Worm (Caenorhabditis elegans) whole organism, L4 larva: ENCODE results near the gene R04F11.3.

Experiments
- D1046.2 ChIP-seq: fragments of 200-800 bp; sonication (Bioruptor generic); IDR thresholded peaks from 2 replicates; pipeline ENCODE4 v1.3.6; 2022; ENCODE audit warnings: missing genetic modification characterization, missing compliant biosample characterization
- R02D3.7 ChIP-seq: fragments of 150-350 bp; sonication (generic microtip); optimal IDR thresholded peaks from 3 replicates; lab custom pipeline; 2014; ENCODE audit warnings: missing biosample characterization, missing genetic modification characterization
- T20F7.1 ChIP-seq: fragments of 200-800 bp; sonication (Bioruptor generic); optimal IDR thresholded peaks from 2 replicates; lab custom pipeline; 2018; ENCODE audit warnings: mild to moderate bottlenecking, missing genetic modification characterization, missing compliant biosample characterization
- Y48G9A.11 ChIP-seq: fragments of 200-800 bp; sonication (Bioruptor generic); IDR thresholded peaks from 2 replicates; pipeline ENCODE4 v1.3.6; 2022; ENCODE audit warnings: missing genetic modification reagents, missing genetic modification characterization, missing compliant biosample characterization
- Y5F2A.4 ChIP-seq: fragments of 200-800 bp; sonication (Bioruptor generic); optimal IDR thresholded peaks from 2 replicates; lab custom pipeline; 2018; ENCODE audit warnings: mild to moderate bottlenecking, missing genetic modification characterization, missing compliant biosample characterization
- ZK337.2 ChIP-seq: fragments of 200-800 bp; sonication (Bioruptor generic); IDR thresholded peaks from 2 replicates; pipeline ENCODE4 v1.3.6; 2022; ENCODE audit warnings: missing genetic modification reagents, missing genetic modification characterization, missing compliant biosample characterization
- ZK546.5 ChIP-seq, 2 experiments: sonication (generic microtip); optimal IDR thresholded peaks; 2 replicates each; lab custom pipeline; 2017; ENCODE audit warnings: missing biosample characterization in 2 of 2, missing genetic modification characterization in 2 of 2
- aha-1 ChIP-seq: fragments of 150-350 bp; peaks from one replicate; lab custom pipeline; 2014; ENCODE audit warnings: missing biosample characterization, missing genetic modification characterization
- ama-1 ChIP-seq: fragments of 150-350 bp; optimal IDR thresholded peaks from 2 replicates; lab custom pipeline; 2014; ENCODE audit warnings: inconsistent platforms, mixed read lengths
- arid-1 ChIP-seq: fragments of 200-800 bp; sonication (Bioruptor generic); conservative IDR thresholded peaks from 2 replicates; pipeline ENCODE4 v1.3.6; 2022; ENCODE audit warnings: missing genetic modification reagents, missing genetic modification characterization, missing compliant biosample characterization
- ceh-32 ChIP-seq: sonication (generic microtip); optimal IDR thresholded peaks from 2 replicates; lab custom pipeline; 2016; ENCODE audit warnings: mild to moderate bottlenecking, missing genetic modification characterization, missing compliant biosample characterization; ENCODE audit not compliant: poor library complexity
- ceh-82 ChIP-seq: sonication (generic microtip); optimal IDR thresholded peaks from 2 replicates; lab custom pipeline; 2017; ENCODE audit warnings: missing biosample characterization, missing genetic modification characterization
- cey-2 ChIP-seq: sonication (generic microtip); optimal IDR thresholded peaks from 3 replicates; lab custom pipeline; 2017; ENCODE audit warnings: missing genetic modification characterization, mild to moderate bottlenecking, missing compliant biosample characterization, antibody characterized with exemption, borderline replicate concordance; ENCODE audit not compliant: insufficient read depth
- daf-16 ChIP-seq, 3 experiments: sonication (generic microtip); optimal IDR thresholded peaks; 2 replicates each; lab custom pipeline; 2016 to 2017; ENCODE audit warnings: missing genetic modification characterization in 3 of 3, missing genetic modification reagents in 3 of 3, mild to moderate bottlenecking in 2 of 3, missing compliant biosample characterization in 2 of 3, missing biosample characterization in 1 of 3, moderate library complexity in 1 of 3
- daf-8 ChIP-seq: fragments of 200-800 bp; sonication (Bioruptor generic); IDR thresholded peaks from 2 replicates; pipeline ENCODE4 v1.3.6; 2022; ENCODE audit warnings: missing genetic modification characterization, missing compliant biosample characterization
- duxl-1 ChIP-seq: sonication (generic microtip); optimal IDR thresholded peaks from 2 replicates; lab custom pipeline; 2016; ENCODE audit warnings: mild to moderate bottlenecking, missing genetic modification characterization, moderate library complexity, missing compliant biosample characterization; ENCODE audit not compliant: poor library complexity
- dve-1 ChIP-seq: sonication (generic microtip); optimal IDR thresholded peaks from 2 replicates; lab custom pipeline; 2017; ENCODE audit warnings: antibody characterized with exemption, mild to moderate bottlenecking, missing genetic modification characterization, missing compliant biosample characterization; ENCODE audit not compliant: insufficient read depth
- egl-43 ChIP-seq: fragments of 200-800 bp; sonication (Bioruptor generic); IDR thresholded peaks from 2 replicates; pipeline ENCODE4 v1.3.6; 2022; ENCODE audit warnings: missing genetic modification reagents, missing genetic modification characterization, missing compliant biosample characterization
- fos-1 ChIP-seq: fragments of 150-350 bp; optimal IDR thresholded peaks from 2 replicates; lab custom pipeline; 2014; ENCODE audit warnings: missing biosample characterization, missing genetic modification characterization
- hlh-30 ChIP-seq: sonication (generic microtip); optimal IDR thresholded peaks from 2 replicates; lab custom pipeline; 2017; ENCODE audit warnings: antibody characterized with exemption, mild to moderate bottlenecking, missing genetic modification characterization, missing compliant biosample characterization; ENCODE audit not compliant: insufficient read depth
- hmg-1.1 ChIP-seq: fragments of 200-800 bp; sonication (Bioruptor generic); IDR thresholded peaks from 2 replicates; pipeline ENCODE4 v1.3.6; 2022; ENCODE audit warnings: missing genetic modification reagents, missing genetic modification characterization, missing compliant biosample characterization
- lim-7 ChIP-seq: fragments of 200-800 bp; sonication (Bioruptor generic); IDR thresholded peaks from 2 replicates; pipeline ENCODE4 v1.3.6; 2022; ENCODE audit warnings: missing genetic modification characterization, missing compliant biosample characterization
- lin-1 ChIP-seq: fragments of 200-800 bp; sonication (Bioruptor generic); IDR thresholded peaks from 2 replicates; pipeline ENCODE4 v1.3.6; 2022; ENCODE audit warnings: missing genetic modification reagents, missing genetic modification characterization, missing compliant biosample characterization
- lin-15B ChIP-seq: fragments of 150-350 bp; sonication (generic microtip); optimal IDR thresholded peaks from 3 replicates; lab custom pipeline; 2014; ENCODE audit warnings: missing biosample characterization, missing genetic modification characterization
- lsy-2 ChIP-seq, 2 experiments: fragments of 150-350 bp in 1 of 2; sonication (generic microtip) in 1 of 2; optimal IDR thresholded peaks; 2 replicates each; lab custom pipeline; 2014 to 2017; ENCODE audit warnings: missing biosample characterization in 2 of 2, missing genetic modification characterization in 2 of 2
- mdt-29 ChIP-seq: fragments of 200-800 bp; sonication (Bioruptor generic); IDR thresholded peaks from 2 replicates; pipeline ENCODE4 v1.3.6; 2022; ENCODE audit warnings: missing genetic modification reagents, missing genetic modification characterization, missing compliant biosample characterization
- mep-1 ChIP-seq: fragments of 150-350 bp; sonication (generic microtip); optimal IDR thresholded peaks from 3 replicates; lab custom pipeline; 2014; ENCODE audit warnings: missing biosample characterization, missing genetic modification characterization
- mes-2 ChIP-seq: sonication (generic microtip); optimal IDR thresholded peaks from 2 replicates; lab custom pipeline; 2016; ENCODE audit warnings: missing genotype, mild to moderate bottlenecking, missing genetic modification characterization, missing compliant biosample characterization; ENCODE audit not compliant: poor library complexity, severe bottlenecking
- mxl-3 ChIP-seq: fragments of 200-800 bp; sonication (Bioruptor generic); optimal IDR thresholded peaks from 2 replicates; lab custom pipeline; 2018; ENCODE audit warnings: mild to moderate bottlenecking, missing genetic modification characterization, missing compliant biosample characterization
- nhr-10 ChIP-seq: fragments of 150-350 bp; optimal IDR thresholded peaks from 2 replicates; lab custom pipeline; 2014; ENCODE audit warnings: missing biosample characterization, missing genetic modification characterization
- nhr-111 ChIP-seq: fragments of 200-800 bp; sonication (Bioruptor generic); optimal IDR thresholded peaks from 2 replicates; lab custom pipeline; 2018; ENCODE audit warnings: mild to moderate bottlenecking, missing genetic modification characterization, missing compliant biosample characterization
- nhr-237 ChIP-seq: sonication (generic microtip); optimal IDR thresholded peaks from 2 replicates; lab custom pipeline; 2017; ENCODE audit warnings: missing biosample characterization, missing genetic modification characterization
- nhr-28 ChIP-seq: fragments of 150-350 bp; optimal IDR thresholded peaks from 2 replicates; lab custom pipeline; 2014; ENCODE audit warnings: missing biosample characterization, missing genetic modification characterization
- nhr-41 ChIP-seq: fragments of 200-800 bp; sonication (Bioruptor generic); IDR thresholded peaks from 2 replicates; pipeline ENCODE4 v1.3.6; 2022; ENCODE audit warnings: missing genetic modification reagents, missing genetic modification characterization, missing compliant biosample characterization
- nhr-42 ChIP-seq: fragments of 200-800 bp; sonication (Bioruptor generic); IDR thresholded peaks from 2 replicates; pipeline ENCODE4 v1.3.6; 2022; ENCODE audit warnings: missing genetic modification characterization, missing compliant biosample characterization
- nhr-6 ChIP-seq: fragments of 150-350 bp; optimal IDR thresholded peaks from 2 replicates; lab custom pipeline; 2014; ENCODE audit warnings: missing biosample characterization, missing genetic modification characterization
- pha-4 ChIP-seq, 2 experiments: fragments of 150-350 bp in 1 of 2; fragments of 200-800 bp in 1 of 2; sonication (Bioruptor generic) in 1 of 2; IDR thresholded peaks in 1 of 2; optimal IDR thresholded peaks in 1 of 2; 2 replicates each; pipeline versions ENCODE4 v1.3.6 to Lab custom; 2014 to 2022; ENCODE audit warnings: missing genetic modification characterization in 2 of 2, missing genetic modification reagents in 2 of 2, missing biosample characterization in 1 of 2, missing compliant biosample characterization in 1 of 2
- php-3 ChIP-seq: fragments of 200-800 bp; sonication (Bioruptor generic); IDR thresholded peaks from 2 replicates; pipeline ENCODE4 v1.3.6; 2022; ENCODE audit warnings: missing genetic modification reagents, missing genetic modification characterization, missing compliant biosample characterization
- pqm-1 ChIP-seq: sonication (generic microtip); optimal IDR thresholded peaks from 2 replicates; lab custom pipeline; 2017; ENCODE audit warnings: missing biosample characterization, missing genetic modification characterization
- rbr-2 ChIP-seq: sonication (generic microtip); optimal IDR thresholded peaks from 2 replicates; lab custom pipeline; 2016; ENCODE audit warnings: missing genotype, missing genetic modification characterization, missing compliant biosample characterization
- saeg-2 ChIP-seq: fragments of 200-800 bp; sonication (Bioruptor generic); IDR thresholded peaks from 2 replicates; pipeline ENCODE4 v1.3.6; 2022; ENCODE audit warnings: missing genetic modification reagents, missing genetic modification characterization, missing compliant biosample characterization
- skn-1 ChIP-seq: fragments of 150-350 bp; optimal IDR thresholded peaks from 2 replicates; lab custom pipeline; 2014; ENCODE audit warnings: missing biosample characterization, missing genetic modification characterization
- snpc-1.2 ChIP-seq: fragments of 200-800 bp; sonication (Bioruptor generic); IDR thresholded peaks from 2 replicates; pipeline ENCODE4 v1.3.6; 2022; ENCODE audit warnings: missing genetic modification reagents, missing genetic modification characterization, missing compliant biosample characterization
- tag-97 ChIP-seq: fragments of 200-800 bp; sonication (Bioruptor generic); IDR thresholded peaks from 2 replicates; pipeline ENCODE4 v1.3.6; 2022; ENCODE audit warnings: missing genetic modification characterization, missing compliant biosample characterization
- unc-62 ChIP-seq, 3 experiments: fragments of 150-350 bp in 1 of 3; sonication (generic microtip); optimal IDR thresholded peaks in 2 of 3; peaks in 1 of 3; 1 replicate in 1 of 3; 2 replicates in 2 of 3; lab custom pipeline; 2014 to 2017; ENCODE audit warnings: missing biosample characterization in 3 of 3, missing genetic modification characterization in 3 of 3, missing genetic modification reagents in 3 of 3, missing genotype in 1 of 3
- zip-11 ChIP-seq: fragments of 200-800 bp; sonication (Bioruptor generic); IDR thresholded peaks from 2 replicates; pipeline ENCODE4 v1.3.6; 2022; ENCODE audit warnings: missing genetic modification characterization, missing compliant biosample characterization
- ztf-11 ChIP-seq: fragments of 150-350 bp; optimal IDR thresholded peaks from 2 replicates; lab custom pipeline; 2014; ENCODE audit warnings: missing biosample characterization, missing genetic modification characterization

Gene R04F11.3

DNA sequence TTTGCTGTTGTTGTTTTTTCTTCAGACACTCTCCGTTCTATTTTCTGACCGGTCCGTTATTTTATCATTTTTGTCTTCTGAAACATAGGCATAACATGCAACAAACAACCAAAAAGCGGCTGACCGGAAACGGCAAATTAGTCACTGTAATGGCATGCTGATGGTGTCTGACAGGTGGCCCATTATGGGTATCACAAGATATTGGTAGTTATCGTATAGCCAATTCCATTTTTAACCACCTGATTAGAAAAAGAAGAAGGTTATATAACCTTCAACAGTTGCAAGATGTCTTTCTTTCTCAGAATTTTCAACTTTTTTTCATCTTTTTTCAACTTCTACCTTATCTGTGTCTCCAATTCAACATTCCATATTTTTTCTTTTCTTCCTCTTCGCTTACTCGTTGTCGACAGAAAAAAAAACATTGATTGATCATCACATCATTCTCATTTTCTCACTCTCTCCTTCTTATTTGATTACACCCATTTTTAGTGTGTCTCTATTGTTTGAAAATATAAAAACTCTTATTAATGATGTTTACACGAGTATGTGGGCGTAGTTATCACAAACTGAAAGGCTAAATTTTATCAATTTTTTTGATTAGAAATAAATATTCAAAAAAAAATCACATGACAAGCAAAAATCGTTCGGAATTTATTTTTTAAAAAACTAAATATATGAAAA is 16.1 kb downstream of the R04F11.3 start:
- TF ChIP-seq zip-11 (GFP tag; lab: Robert Waterston, UW) (no peak), cey-2 (tag; lab: Kevin White, UChicago) (peak; percentile 64), duxl-1 (tag; lab: Kevin White, UChicago) (no peak), unc-62 (GFP tag; optimal IDR thresholded peaks at IDR 0.05 in 1 of 2; lab: Kevin White, UChicago) (peak in 1 of 2 experiments; percentile 85), unc-62 (tag; optimal IDR thresholded peaks at IDR 0.05; lab: Kevin White, UChicago) (no peak), hlh-30 (peak; percentile 53), mep-1 (tag; lab: Kevin White, UChicago) (peak; percentile 32), nhr-6 (tag; lab: Kevin White, UChicago) (peak; percentile 64), egl-43 (GFP tag; lab: Robert Waterston, UW) (no peak), dve-1 (tag; lab: Kevin White, UChicago) (peak; percentile 70), lsy-2 (tag; optimal IDR thresholded peaks at IDR 0.05; lab: Kevin White, UChicago) (peak in 1 of 2 experiments; percentile 31), daf-16 (GFP tag; optimal IDR thresholded peaks at IDR 0.05; lab: Kevin White, UChicago) (no peak), daf-16 (tag; optimal IDR thresholded peaks at IDR 0.05; lab: Kevin White, UChicago) (peak; percentile 90), lim-7 (GFP tag; lab: Robert Waterston, UW) (no peak), pqm-1 (tag; lab: Kevin White, UChicago) (peak; percentile 53), Y5F2A.4 (GFP tag; lab: Kevin White, UChicago) (no peak), nhr-28 (peak; percentile 48)

DNA sequence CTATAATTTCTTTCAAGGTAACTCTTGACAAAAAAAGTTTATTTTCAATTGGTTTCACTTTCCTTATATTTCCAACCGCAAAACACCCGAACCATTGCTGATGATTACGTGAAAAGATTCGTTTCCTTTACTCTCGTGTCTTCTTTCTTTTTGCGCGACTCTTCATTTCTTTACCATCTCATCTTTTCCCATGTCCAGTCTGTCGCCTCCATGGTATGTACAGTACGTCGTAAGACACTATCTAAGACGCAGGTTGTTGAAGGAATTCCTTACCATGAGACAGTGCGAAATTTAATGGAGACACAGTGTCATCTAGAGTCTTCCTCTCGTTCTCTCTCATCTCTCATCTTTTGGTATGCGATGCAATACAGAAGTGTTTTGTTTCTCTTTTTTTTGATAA is 16.8 kb downstream of the R04F11.3 start:
- TF ChIP-seq mxl-3 (GFP tag; lab: Kevin White, UChicago) (peak; percentile 58), Y48G9A.11 (GFP tag; lab: Robert Waterston, UW) (no peak), D1046.2 (GFP tag; lab: Robert Waterston, UW) (no peak), skn-1 (tag; lab: Kevin White, UChicago) (no peak), php-3 (no peak), aha-1 (tag; lab: Kevin White, UChicago) (peak; percentile 92), fos-1 (no peak), nhr-41 (GFP tag; lab: Robert Waterston, UW) (no peak), ama-1 (lab: Kevin White, UChicago) (no peak), ceh-32 (tag; lab: Kevin White, UChicago) (no peak), hmg-1.1 (GFP tag; lab: Robert Waterston, UW) (peak; percentile 67), T20F7.1 (GFP tag; lab: Kevin White, UChicago) (no peak), ZK546.5 (tag; optimal IDR thresholded peaks at IDR 0.05; lab: Kevin White, UChicago) (no peak), arid-1 (GFP tag; lab: Robert Waterston, UW) (0 out of 2 replicates have a peak, but pooled peaks have one; percentile 31), nhr-111 (GFP tag; lab: Kevin White, UChicago) (no peak), ceh-82 (tag; lab: Kevin White, UChicago) (no peak), tag-97 (no peak), rbr-2 (tag; lab: Kevin White, UChicago) (peak; percentile 26), pha-4 (GFP tag; IDR thresholded peaks at IDR 0.05; lab: Robert Waterston, UW) (no peak), pha-4 (tag; optimal IDR thresholded peaks at IDR 0.05; lab: Kevin White, UChicago) (peak; percentile 55), pqm-1 (tag; lab: Kevin White, UChicago) (peak; percentile 32), nhr-10 (tag; lab: Kevin White, UChicago) (no peak), lsy-2 (tag; optimal IDR thresholded peaks at IDR 0.05; lab: Kevin White, UChicago) (peak; percentile 52 to 77), nhr-28 (peak; percentile 81), saeg-2 (GFP tag; lab: Robert Waterston, UW) (no peak), nhr-237 (no peak), ztf-11 (no peak), nhr-42 (GFP tag; lab: Robert Waterston, UW) (no peak), mdt-29 (GFP tag; lab: Robert Waterston, UW) (no peak), R02D3.7 (tag; lab: Kevin White, UChicago) (no peak), daf-8 (GFP tag; lab: Robert Waterston, UW) (no peak), mes-2 (tag; lab: Kevin White, UChicago) (peak; percentile 65), snpc-1.2 (GFP tag; lab: Robert Waterston, UW) (no peak), ZK337.2 (GFP tag; lab: Robert Waterston, UW) (no peak), lin-15B (tag; lab: Kevin White, UChicago) (no peak), lin-1 (GFP tag; lab: Robert Waterston, UW) (no peak)
